Fruit fly (Drosophila melanogaster) whole organism, embryonic: ENCODE results near the gene CG5171.

ENCODE experiments used
- Atf-2 ChIP-seq: fragments of 200-800 bp; sonication (Bioruptor generic); optimal IDR thresholded peaks from 2 replicates; lab custom pipeline; 2016; ENCODE audit warnings: missing biosample characterization, missing genetic modification characterization
- B-H2 ChIP-seq: fragments of 200-800 bp; sonication (Bioruptor generic); optimal IDR thresholded peaks from 2 replicates; lab custom pipeline; 2018; ENCODE audit warnings: missing biosample characterization, mild to moderate bottlenecking, missing genetic modification characterization
- BEAF-32 ChIP-seq: fragments of 200-800 bp; sonication (Bioruptor generic); optimal IDR thresholded peaks from 3 replicates; lab custom pipeline; 2017; ENCODE audit warnings: missing biosample characterization, missing genetic modification characterization, mild to moderate bottlenecking, moderate library complexity, missing genetic modification reagents
- Bdp1 ChIP-seq: fragments of 200-800 bp; sonication (Bioruptor generic); optimal IDR thresholded peaks from 3 replicates; lab custom pipeline; 2016; ENCODE audit warnings: missing biosample characterization, missing genetic modification characterization
- CG10209 ChIP-seq: fragments of 200-800 bp; sonication (Bioruptor generic); optimal IDR thresholded peaks from 3 replicates; lab custom pipeline; 2017; ENCODE audit warnings: missing biosample characterization, mild to moderate bottlenecking, missing genetic modification characterization, missing genetic modification reagents
- CG13296 ChIP-seq: fragments of 200-800 bp; sonication (Bioruptor generic); optimal IDR thresholded peaks from 3 replicates; lab custom pipeline; 2018; ENCODE audit warnings: missing biosample characterization, mild to moderate bottlenecking, missing genetic modification characterization
- CG14050 ChIP-seq: fragments of 200-800 bp; sonication (Bioruptor generic); IDR thresholded peaks from 3 replicates; pipeline ENCODE4 v1.3.6; 2022; ENCODE audit warnings: missing biosample characterization, missing genetic modification characterization
- CG14965 ChIP-seq: fragments of 200-800 bp; sonication (Bioruptor generic); optimal IDR thresholded peaks from 2 replicates; lab custom pipeline; 2016; ENCODE audit warnings: missing biosample characterization, missing genetic modification characterization, borderline replicate concordance
- CG16779 ChIP-seq: fragments of 200-800 bp; sonication (Bioruptor generic); IDR thresholded peaks from 2 replicates; pipeline ENCODE4 v1.3.6; 2022; ENCODE audit warnings: missing biosample characterization, missing genetic modification characterization
- CG17612 ChIP-seq: fragments of 200-800 bp; sonication (Bioruptor generic); IDR thresholded peaks from 2 replicates; pipeline ENCODE4 v1.3.6; 2022; ENCODE audit warnings: missing biosample characterization, missing genetic modification characterization
- CG1832 ChIP-seq: fragments of 200-800 bp; sonication (Bioruptor generic); optimal IDR thresholded peaks from 2 replicates; lab custom pipeline; 2017; ENCODE audit warnings: missing biosample characterization, mild to moderate bottlenecking, missing genetic modification characterization, inconsistent platforms
- CG2116 ChIP-seq: fragments of 200-800 bp; sonication (Bioruptor generic); optimal IDR thresholded peaks from 3 replicates; lab custom pipeline; 2018; ENCODE audit warnings: missing biosample characterization, mild to moderate bottlenecking, missing genetic modification characterization
- CG32767 ChIP-seq: fragments of 200-800 bp; sonication (Bioruptor generic); IDR thresholded peaks from 2 replicates; pipeline ENCODE4 v1.3.6; 2022; ENCODE audit warnings: missing biosample characterization, missing genetic modification characterization
- CG34224 ChIP-seq: fragments of 200-800 bp; sonication (Bioruptor generic); IDR thresholded peaks from 3 replicates; pipeline ENCODE4 v1.3.6; 2022; ENCODE audit warnings: missing biosample characterization, missing genetic modification characterization; ENCODE audit not compliant: partially characterized antibody
- CG34376 ChIP-seq: fragments of 200-800 bp; sonication (Bioruptor generic); optimal IDR thresholded peaks from 2 replicates; lab custom pipeline; 2018; ENCODE audit warnings: missing biosample characterization, mild to moderate bottlenecking, missing genetic modification characterization
- CG6683 ChIP-seq: fragments of 200-800 bp; sonication (Bioruptor generic); optimal IDR thresholded peaks from 2 replicates; lab custom pipeline; 2017; ENCODE audit warnings: missing biosample characterization, mild to moderate bottlenecking, missing genetic modification characterization, missing genetic modification reagents
- CG8290 ChIP-seq, 3 experiments: fragments of 200-800 bp; sonication (Bioruptor generic); optimal IDR thresholded peaks; 2 replicates each; lab custom pipeline; 2016 to 2019; ENCODE audit warnings: missing biosample characterization in 3 of 3, missing genetic modification characterization in 3 of 3, mild to moderate bottlenecking in 2 of 3, moderate library complexity in 1 of 3
- CG8765 ChIP-seq: fragments of 200-800 bp; sonication (Bioruptor generic); IDR thresholded peaks from 2 replicates; pipeline ENCODE4 v1.3.6; 2022; ENCODE audit warnings: missing biosample characterization, missing genetic modification characterization
- Camta ChIP-seq: fragments of 200-800 bp; sonication (Bioruptor generic); optimal IDR thresholded peaks from 2 replicates; lab custom pipeline; 2016; ENCODE audit warnings: missing biosample characterization, missing genetic modification characterization
- Chrac-16 ChIP-seq: fragments of 200-800 bp; sonication (Bioruptor generic); optimal IDR thresholded peaks from 3 replicates; lab custom pipeline; 2016; ENCODE audit warnings: missing biosample characterization, missing genetic modification characterization
- D19A ChIP-seq: fragments of 200-800 bp; optimal IDR thresholded peaks from 3 replicates; lab custom pipeline; 2019; ENCODE audit warnings: missing biosample characterization, mild to moderate bottlenecking, missing genetic modification characterization, moderate library complexity
- Dfd ChIP-seq, 2 experiments: fragments of >200 bp; optimal IDR thresholded peaks; 2 replicates each; lab custom pipeline; 2017; ENCODE audit warnings: missing biosample characterization in 2 of 2, missing genetic modification characterization in 2 of 2
- Dp ChIP-seq: fragments of 200-800 bp; sonication (Bioruptor generic); optimal IDR thresholded peaks from 2 replicates; lab custom pipeline; 2018; ENCODE audit warnings: missing biosample characterization, mild to moderate bottlenecking, missing genetic modification characterization, moderate library complexity
- Drgx ChIP-seq: fragments of 200-800 bp; sonication (Bioruptor generic); IDR thresholded peaks from 2 replicates; pipeline ENCODE4 v1.3.6; 2022; ENCODE audit warnings: missing biosample characterization, missing genetic modification characterization
- E2f2 ChIP-seq: fragments of 200-800 bp; sonication (Bioruptor generic); IDR thresholded peaks from 2 replicates; pipeline ENCODE4 v1.3.6; 2022; ENCODE audit warnings: missing biosample characterization, missing genetic modification characterization
- ERR ChIP-seq: fragments of 200-800 bp; sonication (Bioruptor generic); optimal IDR thresholded peaks from 2 replicates; lab custom pipeline; 2016; ENCODE audit warnings: missing biosample characterization, missing genetic modification characterization
- Eip74EF ChIP-seq, 2 experiments: fragments of 200-800 bp in 1 of 2; fragments of >200 bp in 1 of 2; sonication (Bioruptor generic) in 1 of 2; optimal IDR thresholded peaks; 2 replicates each; lab custom pipeline; 2017 to 2019; ENCODE audit warnings: missing biosample characterization in 2 of 2, missing genetic modification characterization in 2 of 2, mild to moderate bottlenecking in 1 of 2, moderate library complexity in 1 of 2
- HHEX ChIP-seq: fragments of 200-800 bp; sonication (Bioruptor generic); optimal IDR thresholded peaks from 3 replicates; lab custom pipeline; 2017; ENCODE audit warnings: missing biosample characterization, mild to moderate bottlenecking, missing genetic modification characterization, missing genetic modification reagents
- MTF-1 ChIP-seq: fragments of 200-800 bp; sonication (Bioruptor generic); optimal IDR thresholded peaks from 2 replicates; lab custom pipeline; 2018; ENCODE audit warnings: missing biosample characterization, mild to moderate bottlenecking, missing genetic modification characterization, borderline replicate concordance
- Optix ChIP-seq: fragments of 200-800 bp; sonication (Bioruptor generic); IDR thresholded peaks from 3 replicates; pipeline ENCODE4 v1.3.6; 2022; ENCODE audit warnings: missing biosample characterization, missing genetic modification characterization
- Ravus ChIP-seq: fragments of 200-800 bp; sonication (Bioruptor generic); IDR thresholded peaks from 2 replicates; pipeline ENCODE4 v1.3.6; 2022; ENCODE audit warnings: missing biosample characterization, missing genetic modification characterization
- Six4 ChIP-seq: fragments of 200-800 bp; sonication (Bioruptor generic); optimal IDR thresholded peaks from 2 replicates; lab custom pipeline; 2016; ENCODE audit warnings: missing biosample characterization, missing genetic modification characterization
- Stat92E ChIP-seq, 3 experiments: fragments of >200 bp in 2 of 3; fragments of 200-800 bp in 1 of 3; sonication (Bioruptor generic) in 1 of 3; optimal IDR thresholded peaks; 2 replicates each; lab custom pipeline; 2017 to 2019; ENCODE audit warnings: missing biosample characterization in 3 of 3, missing genetic modification characterization in 3 of 3, mild to moderate bottlenecking in 1 of 3, moderate library complexity in 1 of 3
- bsh ChIP-seq, 2 experiments: fragments of 200-800 bp; sonication (Bioruptor generic); optimal IDR thresholded peaks; 2 replicates each; lab custom pipeline; 2017 to 2018; ENCODE audit warnings: mild to moderate bottlenecking in 2 of 2, missing biosample characterization in 2 of 2, missing genetic modification characterization in 2 of 2, moderate library complexity in 1 of 2
- chif ChIP-seq, 2 experiments: fragments of 200-800 bp; sonication (Bioruptor generic); optimal IDR thresholded peaks; 3 replicates each; lab custom pipeline; 2016; ENCODE audit warnings: missing biosample characterization in 2 of 2, missing genetic modification characterization in 2 of 2
- croc ChIP-seq: fragments of 200-800 bp; sonication (Bioruptor generic); conservative IDR thresholded peaks from 3 replicates; pipeline ENCODE4 v1.3.6; 2022; ENCODE audit warnings: missing biosample characterization, missing genetic modification characterization
- exex ChIP-seq: fragments of 200-800 bp; sonication (Bioruptor generic); optimal IDR thresholded peaks from 4 replicates; lab custom pipeline; 2018; ENCODE audit warnings: missing biosample characterization, mild to moderate bottlenecking, missing genetic modification characterization, moderate library complexity
- fd64A ChIP-seq: fragments of 200-800 bp; sonication (Bioruptor generic); optimal IDR thresholded peaks from 3 replicates; lab custom pipeline; 2018; ENCODE audit warnings: missing biosample characterization, mild to moderate bottlenecking, missing genetic modification characterization
- gcm2 ChIP-seq: fragments of 200-800 bp; sonication (Bioruptor generic); optimal IDR thresholded peaks from 2 replicates; lab custom pipeline; 2016; ENCODE audit warnings: missing biosample characterization, missing genetic modification characterization
- jigr1 ChIP-seq: fragments of 200-800 bp; sonication (Bioruptor generic); IDR thresholded peaks from 3 replicates; pipeline ENCODE4 v1.3.6; 2022; ENCODE audit warnings: missing biosample characterization, missing genetic modification characterization
- kah ChIP-seq: fragments of 200-800 bp; sonication (Bioruptor generic); optimal IDR thresholded peaks from 2 replicates; lab custom pipeline; 2018; ENCODE audit warnings: missing biosample characterization, mild to moderate bottlenecking, missing genetic modification characterization
- lilli ChIP-seq: fragments of 200-800 bp; sonication (Bioruptor generic); optimal IDR thresholded peaks from 3 replicates; lab custom pipeline; 2016; ENCODE audit warnings: missing biosample characterization, missing genetic modification characterization
- maf-S ChIP-seq: fragments of 200-800 bp; sonication (Bioruptor generic); optimal IDR thresholded peaks from 2 replicates; lab custom pipeline; 2016; ENCODE audit warnings: missing biosample characterization, missing genetic modification characterization
- org-1 ChIP-seq: fragments of 200-800 bp; sonication (Bioruptor generic); optimal IDR thresholded peaks from 2 replicates; lab custom pipeline; 2017; ENCODE audit warnings: missing biosample characterization, missing genetic modification characterization
- pfk ChIP-seq: fragments of 200-800 bp; sonication (Bioruptor generic); optimal IDR thresholded peaks from 2 replicates; lab custom pipeline; 2018; ENCODE audit warnings: missing biosample characterization, mild to moderate bottlenecking, missing genetic modification characterization, moderate library complexity
- sob ChIP-seq: fragments of 200-800 bp; sonication (Bioruptor generic); IDR thresholded peaks from 2 replicates; pipeline ENCODE4 v1.3.6; 2022; ENCODE audit warnings: missing biosample characterization, missing genetic modification characterization
- toy ChIP-seq: fragments of 200-800 bp; sonication (Bioruptor generic); IDR thresholded peaks from 2 replicates; pipeline ENCODE4 v1.3.6; 2022; ENCODE audit warnings: missing biosample characterization, missing genetic modification characterization
- unpg ChIP-seq: fragments of 200-800 bp; sonication (Bioruptor generic); optimal IDR thresholded peaks from 3 replicates; lab custom pipeline; 2018; ENCODE audit warnings: missing biosample characterization, mild to moderate bottlenecking, missing genetic modification characterization, moderate library complexity

Gene CG5171

dm6 chr2L:7433957-7434736, 33.0 kb downstream of the CG5171 start (continued):
- TF ChIP-seq Eip74EF (GFP tag; optimal IDR thresholded peaks at IDR 0.05; lab: Kevin White, UChicago) = peak in 1 of 2 experiments; percentile 61
- TF ChIP-seq chif (GFP tag; optimal IDR thresholded peaks at IDR 0.05; lab: Kevin White, UChicago) = no peak
- TF ChIP-seq Dfd (GFP tag; optimal IDR thresholded peaks at IDR 0.05; lab: Kevin White, UChicago) = no peak
- TF ChIP-seq Bdp1 = no peak
- no peak for TF ChIP-seq Dp
- no peak for TF ChIP-seq ERR (GFP tag; lab: Kevin White, UChicago)
- no peak for TF ChIP-seq gcm2 (GFP tag; lab: Kevin White, UChicago)
- peak; percentile 67 for TF ChIP-seq CG14050
- TF ChIP-seq CG6683 (GFP tag; lab: Kevin White, UChicago) = peak; percentile 29
- peak; percentile 36; the same call in 1 of the 2 replicates for TF ChIP-seq CG8765 (GFP tag; lab: Robert Waterston, UW)
- TF ChIP-seq CG13296 = peak; percentile 63
- no peak for TF ChIP-seq Camta (GFP tag; lab: Kevin White, UChicago)
- peak; percentile 51; the same call in 1 of the 2 replicates for TF ChIP-seq CG32767 (GFP tag; lab: Robert Waterston, UW)
- no peak for TF ChIP-seq fd64A (GFP tag; lab: Kevin White, UChicago)
- TF ChIP-seq CG14965 (GFP tag; lab: Kevin White, UChicago) = no peak
- TF ChIP-seq kah (GFP tag; lab: Kevin White, UChicago) = no peak
- no peak for TF ChIP-seq BEAF-32 (GFP tag; lab: Kevin White, UChicago)
- TF ChIP-seq croc (GFP tag; lab: Robert Waterston, UW) = no peak; the same call in 2 of the 3 replicates
- no peak for TF ChIP-seq Six4
- peak; percentile 89 for TF ChIP-seq sob (GFP tag; lab: Robert Waterston, UW)
- no peak for TF ChIP-seq Optix
- peak; percentile 64 for TF ChIP-seq HHEX (GFP tag; lab: Kevin White, UChicago)
- peak; percentile 78 for TF ChIP-seq CG10209 (GFP tag; lab: Kevin White, UChicago)
- no peak for TF ChIP-seq maf-S (GFP tag; lab: Kevin White, UChicago)
- TF ChIP-seq Ravus = peak; percentile 83
- peak in 1 of 2 experiments; percentile 65 for TF ChIP-seq bsh (GFP tag; optimal IDR thresholded peaks at IDR 0.05; lab: Kevin White, UChicago)
- peak; percentile 71 for TF ChIP-seq CG17612 (GFP tag; lab: Robert Waterston, UW)
- no peak for TF ChIP-seq pfk
- no peak for TF ChIP-seq Stat92E (GFP tag; optimal IDR thresholded peaks at IDR 0.05; lab: Kevin White, UChicago)
- peak; percentile 78 for TF ChIP-seq B-H2 (GFP tag; lab: Kevin White, UChicago)
- peak; percentile 22 for TF ChIP-seq Chrac-16 (GFP tag; lab: Kevin White, UChicago)
- TF ChIP-seq E2f2 (GFP tag; lab: Robert Waterston, UW) = peak; percentile 66
- TF ChIP-seq Drgx (GFP tag; lab: Robert Waterston, UW) = peak; percentile 53; the same call in 1 of the 2 replicates
- 0 out of 2 replicates have a peak, but pooled peaks have one; percentile 16 for TF ChIP-seq CG16779 (GFP tag; lab: Robert Waterston, UW)
- no peak for TF ChIP-seq MTF-1 (GFP tag; lab: Kevin White, UChicago)
- no peak for TF ChIP-seq jigr1 (GFP tag; lab: Robert Waterston, UW)
- no peak for TF ChIP-seq CG2116 (GFP tag; lab: Kevin White, UChicago)
- TF ChIP-seq toy (GFP tag; lab: Robert Waterston, UW) = peak; percentile 69
- peak; percentile 78 for TF ChIP-seq exex (tag; lab: Kevin White, UChicago)
- no peak for TF ChIP-seq Atf-2 (GFP tag; lab: Kevin White, UChicago)
- no peak for TF ChIP-seq CG34224
- TF ChIP-seq D19A (tag; lab: Kevin White, UChicago) = peak; percentile 73
- TF ChIP-seq lilli (GFP tag; lab: Kevin White, UChicago) = peak; percentile 36
- TF ChIP-seq unpg (GFP tag; lab: Kevin White, UChicago) = peak; percentile 74
- TF ChIP-seq org-1 (GFP tag; lab: Kevin White, UChicago) = peak; percentile 57
- TF ChIP-seq CG34376 (GFP tag; lab: Kevin White, UChicago) = peak; percentile 37
- no peak for TF ChIP-seq CG1832 (GFP tag; lab: Kevin White, UChicago)
- no peak for TF ChIP-seq CG8290 (GFP tag; optimal IDR thresholded peaks at IDR 0.05; lab: Kevin White, UChicago)
- TF ChIP-seq CG8290 (tag; optimal IDR thresholded peaks at IDR 0.05; lab: Kevin White, UChicago) = peak in 1 of 2 experiments; percentile 88
